Worm (Caenorhabditis elegans) whole organism, young adult: ENCODE results near the gene gldi-4.

Experiments used
- ets-4 ChIP-seq: fragments of 200-800 bp; sonication (Bioruptor generic); optimal IDR thresholded peaks from 2 replicates; lab custom pipeline; 2018; ENCODE audit warnings: mild to moderate bottlenecking, missing genetic modification characterization, missing compliant biosample characterization
- him-1 ChIP-seq: sonication (generic microtip); optimal IDR thresholded peaks from 2 replicates; lab custom pipeline; 2016; ENCODE audit warnings: missing genotype, missing genetic modification reagents, missing genetic modification characterization, missing compliant biosample characterization
- lin-54 ChIP-seq: fragments of 200-800 bp; sonication (Bioruptor generic); optimal IDR thresholded peaks from 2 replicates; lab custom pipeline; 2018; ENCODE audit warnings: mild to moderate bottlenecking, missing genetic modification characterization, missing compliant biosample characterization
- lsy-27 ChIP-seq: sonication (generic microtip); optimal IDR thresholded peaks from 2 replicates; lab custom pipeline; 2017; ENCODE audit warnings: missing genetic modification characterization, mild to moderate bottlenecking, missing compliant biosample characterization, antibody characterized with exemption, missing genotype, borderline replicate concordance; ENCODE audit not compliant: insufficient read depth
- madf-8 ChIP-seq: fragments of 200-800 bp; sonication (Bioruptor generic); conservative IDR thresholded peaks from 2 replicates; pipeline ENCODE4 v1.3.6; 2022; ENCODE audit warnings: missing genetic modification reagents, missing genetic modification characterization, missing compliant biosample characterization
- nfyb-1 ChIP-seq: fragments of 200-800 bp; sonication (Bioruptor generic); IDR thresholded peaks from 2 replicates; pipeline ENCODE4 v1.3.6; 2022; ENCODE audit warnings: missing genetic modification reagents, missing genetic modification characterization, missing compliant biosample characterization
- nhr-120 ChIP-seq: fragments of 200-800 bp; sonication (Bioruptor generic); IDR thresholded peaks from 2 replicates; pipeline ENCODE4 v1.3.6; 2022; ENCODE audit warnings: missing genetic modification characterization, missing compliant biosample characterization
- pha-4 ChIP-seq: fragments of 150-350 bp; sonication (generic microtip); optimal IDR thresholded peaks from 2 replicates; lab custom pipeline; 2014; ENCODE audit warnings: missing biosample characterization, missing genetic modification reagents, missing genetic modification characterization
- sea-2 ChIP-seq: fragments of 200-800 bp; sonication (Bioruptor generic); IDR thresholded peaks from 2 replicates; pipeline ENCODE4 v1.3.6; 2022; ENCODE audit warnings: missing genetic modification characterization, missing compliant biosample characterization
- snpc-1.1 ChIP-seq: sonication (generic microtip); optimal IDR thresholded peaks from 2 replicates; lab custom pipeline; 2017; ENCODE audit warnings: missing genetic modification characterization, mild to moderate bottlenecking, missing compliant biosample characterization, antibody characterized with exemption, moderate library complexity, missing genotype, missing genetic modification reagents; ENCODE audit not compliant: insufficient read depth
- tbp1 ChIP-seq: fragments of 200-800 bp; sonication (Bioruptor generic); optimal IDR thresholded peaks from 2 replicates; lab custom pipeline; 2018; ENCODE audit warnings: mild to moderate bottlenecking, missing genetic modification characterization, missing compliant biosample characterization
- tlf-1 ChIP-seq: fragments of 200-800 bp; sonication (Bioruptor generic); optimal IDR thresholded peaks from 2 replicates; lab custom pipeline; 2018; ENCODE audit warnings: mild to moderate bottlenecking, missing genetic modification characterization, missing compliant biosample characterization
- unc-62 ChIP-seq: fragments of 150-350 bp; optimal IDR thresholded peaks from 2 replicates; lab custom pipeline; 2014; ENCODE audit warnings: missing biosample characterization, missing genetic modification reagents, missing genetic modification characterization
- ztf-28 ChIP-seq: fragments of 200-800 bp; sonication (Bioruptor generic); IDR thresholded peaks from 2 replicates; pipeline ENCODE4 v1.3.6; 2022; ENCODE audit warnings: missing genetic modification reagents, missing genetic modification characterization, missing compliant biosample characterization

DNA sequence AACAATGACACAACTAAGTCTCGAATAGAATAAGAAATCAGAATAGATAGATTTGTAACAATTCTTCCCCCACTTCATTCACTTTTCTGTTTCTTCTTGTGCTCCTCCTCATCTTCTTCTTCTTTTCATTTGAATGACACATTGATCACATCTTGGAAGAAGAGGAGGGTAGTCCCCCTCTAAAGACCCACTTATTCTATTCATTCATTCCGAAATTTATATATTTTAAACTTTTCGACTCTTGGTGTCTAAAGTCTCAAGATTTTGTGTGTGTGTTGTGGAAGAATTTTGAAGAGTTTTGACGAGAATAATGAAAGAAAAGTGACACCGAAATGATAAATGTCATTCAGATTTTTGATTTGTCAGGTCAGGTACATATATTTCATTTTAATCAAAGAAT lies 26.4 kb upstream of the gldi-4 start:
- TF ChIP-seq nfyb-1 (no peak), madf-8 (GFP tag; lab: Robert Waterston, UW) (no peak), pha-4 (tag; lab: Kevin White, UChicago) (no peak), tlf-1 (GFP tag; lab: Kevin White, UChicago) (no peak), lin-54 (no peak), nhr-120 (GFP tag; lab: Robert Waterston, UW) (no peak), him-1 (no peak), lsy-27 (no peak), snpc-1.1 (tag; lab: Kevin White, UChicago) (no peak), sea-2 (no peak), unc-62 (GFP tag; lab: Kevin White, UChicago) (no peak), ztf-28 (GFP tag; lab: Robert Waterston, UW) (no peak), tbp1 (no peak), ets-4 (GFP tag; lab: Kevin White, UChicago) (no peak)
